Fruit fly (Drosophila melanogaster) whole organism, adult: ENCODE measurements around the gene Nup93-2.

ENCODE experiments used
- CG11617 ChIP-seq: fragments of 200-800 bp; sonication (Bioruptor generic); optimal IDR thresholded peaks from 2 replicates; lab custom pipeline; 2017; ENCODE audit warnings: mild to moderate bottlenecking, missing biosample characterization, missing genetic modification reagents, missing genetic modification characterization
- CG12768 ChIP-seq: fragments of 200-800 bp; sonication (Bioruptor generic); optimal IDR thresholded peaks from 2 replicates; lab custom pipeline; 2017; ENCODE audit warnings: missing biosample characterization, missing genetic modification characterization, mild to moderate bottlenecking, moderate library complexity, missing genetic modification reagents
- CG33017 ChIP-seq: fragments of 200-800 bp; sonication (Bioruptor generic); optimal IDR thresholded peaks from 2 replicates; lab custom pipeline; 2018; ENCODE audit warnings: missing biosample characterization, mild to moderate bottlenecking, missing genetic modification characterization, moderate library complexity
- bab1 ChIP-seq: fragments of 200-800 bp; sonication (Bioruptor generic); optimal IDR thresholded peaks from 3 replicates; lab custom pipeline; 2019; ENCODE audit warnings: missing biosample characterization, mild to moderate bottlenecking, missing genetic modification characterization, moderate library complexity
- kay ChIP-seq: fragments of 200-800 bp; sonication (Bioruptor generic); peaks from one replicate; lab custom pipeline; 2016; ENCODE audit warnings: missing biosample characterization, missing genetic modification characterization, borderline replicate concordance
- pad ChIP-seq: fragments of 200-800 bp; sonication (Bioruptor generic); optimal IDR thresholded peaks from 3 replicates; lab custom pipeline; 2017; ENCODE audit warnings: missing biosample characterization, missing genetic modification characterization, mild to moderate bottlenecking, moderate library complexity, missing genetic modification reagents
- tj ChIP-seq: fragments of 200-800 bp; sonication (Bioruptor generic); optimal IDR thresholded peaks from 3 replicates; lab custom pipeline; 2017; ENCODE audit warnings: missing biosample characterization, mild to moderate bottlenecking, missing genetic modification characterization, moderate library complexity
- toe ChIP-seq: fragments of 200-800 bp; sonication (Bioruptor generic); optimal IDR thresholded peaks from 2 replicates; lab custom pipeline; 2016; ENCODE audit warnings: missing biosample characterization, missing genetic modification characterization

DNA sequence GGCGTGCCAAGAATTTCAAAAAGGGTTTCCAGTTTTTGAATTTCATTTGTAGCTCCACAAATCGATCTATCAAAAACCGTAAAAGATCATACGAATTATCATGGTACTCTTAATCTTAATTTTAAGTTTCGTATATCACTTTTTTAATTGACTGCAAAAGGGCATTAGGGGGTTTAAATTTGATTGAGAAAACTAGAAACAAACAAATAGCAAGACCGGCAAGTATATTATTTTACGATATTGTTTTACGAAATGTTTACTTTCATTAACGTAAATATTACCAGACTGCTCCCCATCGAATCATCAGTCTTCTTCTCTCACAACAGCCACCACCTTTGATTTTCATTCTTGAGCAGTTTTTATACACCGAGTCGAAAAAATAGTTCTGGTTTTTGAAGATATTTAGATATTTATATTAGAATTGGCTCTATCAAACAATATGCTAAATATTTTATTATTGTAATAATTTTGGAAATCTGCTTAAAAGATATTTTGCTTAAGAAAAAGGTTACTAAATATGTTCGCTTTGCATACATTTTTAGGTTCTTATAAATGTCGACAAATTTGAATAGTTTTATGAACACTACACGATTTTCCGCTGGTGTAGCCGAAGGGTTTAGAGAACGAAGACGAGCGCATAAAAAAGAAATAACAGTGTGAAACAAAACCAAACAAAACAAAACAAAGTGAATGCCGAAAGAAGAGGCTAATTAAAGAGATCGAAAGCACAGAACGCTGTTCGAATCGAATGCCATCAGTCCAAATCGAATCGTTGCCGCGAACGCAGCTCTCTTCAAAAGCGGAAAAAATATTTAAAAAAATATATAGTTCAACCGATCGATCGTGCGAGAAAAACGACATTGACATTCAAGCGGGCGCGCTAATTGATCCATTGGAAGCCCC lies 20.0 kb upstream of the Nup93-2 start, which contains the start of gene Sdr:
- TF ChIP-seq tj (no peak), CG12768 (GFP tag; lab: Kevin White, UChicago) (no peak), CG33017 (tag; lab: Kevin White, UChicago) (no peak), toe (GFP tag; lab: Kevin White, UChicago) (no peak), pad (GFP tag; lab: Kevin White, UChicago) (no peak), kay (GFP tag; lab: Kevin White, UChicago) (no peak), bab1 (GFP tag; lab: Kevin White, UChicago) (peak; percentile 74), CG11617 (GFP tag; lab: Kevin White, UChicago) (no peak)
